Fruit fly (Drosophila melanogaster): Measurements from ENCODE around the gene CheB38b.

The CheB38b gene

dm6 chr2L:20829309-20829708 lies 12.2 kb upstream of the CheB38b start, which contains the start of gene CG31673:
CG31673 (plus strand) TSS chr2L:20829609.
- TF ChIP-seq CTCF (optimal IDR thresholded peaks at IDR 0.05) (no peak), CG8478 (optimal IDR thresholded peaks at IDR 0.05) (no peak)

- TF ChIP-seq CG8478 (optimal IDR thresholded peaks at IDR 0.05) = no peak
- TF ChIP-seq CTCF (optimal IDR thresholded peaks at IDR 0.05) = no peak
Measured at dm6 chr2L:20828701-20829100, 11.6 kb upstream of the CheB38b start.

DNA sequence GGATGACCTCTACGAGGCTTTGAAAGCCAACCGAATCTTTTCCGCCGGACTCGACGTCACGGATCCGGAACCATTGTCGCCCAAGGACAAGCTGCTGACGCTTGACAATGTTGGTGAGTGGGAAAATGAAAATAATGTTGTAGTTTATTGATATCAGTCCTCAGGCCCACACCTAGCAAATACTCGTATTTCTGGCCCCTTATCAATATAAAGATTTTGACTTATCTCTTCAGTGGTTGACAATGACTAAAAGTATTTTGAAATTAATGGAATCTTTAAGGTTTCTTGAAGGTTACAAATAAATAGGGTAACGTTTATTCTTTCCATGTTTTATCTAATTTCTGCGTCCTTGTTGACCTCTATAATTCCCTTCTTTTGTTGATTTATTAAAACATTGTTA lies 10.0 kb upstream of the CheB38b start:
- TF ChIP-seq CG8478 (optimal IDR thresholded peaks at IDR 0.05) (no peak), CTCF (optimal IDR thresholded peaks at IDR 0.05) (no peak)

dm6 chr2L:20826226-20826625 lies 9.2 kb upstream of the CheB38b start:
- TF ChIP-seq CTCF (optimal IDR thresholded peaks at IDR 0.05) = peak; percentile 77 to 86
- no peak for TF ChIP-seq CG8478 (optimal IDR thresholded peaks at IDR 0.05)

- TF ChIP-seq CTCF (optimal IDR thresholded peaks at IDR 0.05) = no peak
Measured at dm6 chr2L:20825265-20825664, 8.2 kb upstream of the CheB38b start.

dm6 chr2L:20824136-20824789 lies 7.2 kb upstream of the CheB38b start:
- TF ChIP-seq CG8478 (optimal IDR thresholded peaks at IDR 0.05) (no peak), CTCF (optimal IDR thresholded peaks at IDR 0.05) (no peak)

- TF ChIP-seq CG8478 (optimal IDR thresholded peaks at IDR 0.05) (no peak), CTCF (optimal IDR thresholded peaks at IDR 0.05) (peak in 1 of 2 experiments; percentile 9)
Measured at dm6 chr2L:20823196-20824105, 6.4 kb upstream of the CheB38b start.

DNA sequence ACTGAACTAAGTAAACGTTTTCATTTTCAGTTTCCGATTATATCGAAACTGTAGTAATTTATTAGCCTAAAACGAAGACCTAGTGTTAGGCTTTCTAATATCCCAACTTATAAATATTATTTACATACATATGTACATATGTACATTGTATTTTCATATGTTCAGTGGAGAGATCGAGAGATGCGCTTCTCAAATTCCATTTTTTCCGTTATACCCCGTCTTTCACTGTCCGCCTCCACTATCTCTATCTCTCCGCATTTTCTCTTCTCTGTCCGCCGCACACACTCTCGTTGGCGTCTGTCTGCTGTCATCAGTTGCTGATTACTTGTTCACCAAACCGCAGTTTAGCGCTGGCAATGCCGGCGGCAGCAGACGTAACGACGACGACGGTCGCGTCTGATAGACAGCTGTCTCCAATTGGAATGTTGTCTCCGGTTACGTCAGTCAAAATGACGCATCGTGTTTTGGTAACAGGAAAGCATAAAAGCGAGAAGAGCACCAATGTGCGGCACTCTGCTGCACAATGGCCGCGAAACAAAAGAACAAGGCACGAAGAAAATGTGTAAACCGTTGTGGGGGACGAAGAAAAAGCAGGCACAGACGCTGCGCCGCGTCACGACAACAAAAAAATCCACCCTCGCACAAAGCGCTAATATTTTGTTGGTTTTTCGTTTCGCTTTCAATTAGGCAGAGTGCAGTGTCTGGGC lies 5.6 kb upstream of the CheB38b start, which contains the start of gene CG9331:
Gene CG9331, plus strand, starts transcription at position 340 of the 707 bp plus-strand sequence.
- TF ChIP-seq CTCF (optimal IDR thresholded peaks at IDR 0.05) = peak in 1 of 2 experiments; percentile 20
- no peak for TF ChIP-seq CG8478 (optimal IDR thresholded peaks at IDR 0.05)

dm6 chr2L:20822025-20822371 lies 4.9 kb upstream of the CheB38b start:
- TF ChIP-seq CG8478 (optimal IDR thresholded peaks at IDR 0.05) = no peak
- peak in 1 of 2 experiments; percentile 0 for TF ChIP-seq CTCF (optimal IDR thresholded peaks at IDR 0.05)

dm6 chr2L:20821249-20822024 lies 4.4 kb upstream of the CheB38b start:
- TF ChIP-seq CG8478 (optimal IDR thresholded peaks at IDR 0.05) (no peak), CTCF (optimal IDR thresholded peaks at IDR 0.05) (no peak)

- no peak for TF ChIP-seq CTCF (optimal IDR thresholded peaks at IDR 0.05)
- TF ChIP-seq CG8478 (optimal IDR thresholded peaks at IDR 0.05) = no peak
Measured at dm6 chr2L:20820767-20821166, 3.7 kb upstream of the CheB38b start, which contains the start of gene CheB38c. CheB38c (minus strand) TSS chr2L:20820867.

DNA sequence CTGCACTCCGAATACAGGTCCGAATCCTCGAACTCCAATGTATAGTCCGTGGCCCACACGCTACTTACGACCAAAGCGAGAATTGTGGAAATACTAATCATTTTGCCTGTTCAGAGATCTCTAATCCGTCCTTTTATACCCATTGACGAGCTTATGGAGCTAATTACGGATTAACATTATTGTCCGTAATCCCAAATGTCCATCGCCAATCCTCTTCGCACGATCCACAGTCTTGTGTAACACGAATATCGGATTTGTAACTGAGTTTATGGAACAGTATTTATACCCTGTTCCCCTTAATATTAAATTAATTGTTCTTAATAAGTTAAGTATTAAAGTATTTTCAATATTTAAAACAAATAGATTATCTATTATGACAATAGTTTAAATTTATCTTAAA lies 1.4 kb upstream of the CheB38b start, which contains the start of gene CheB38a:
Gene CheB38a, minus strand, starts transcription at position 101 of the 400 bp plus-strand sequence.
- TF ChIP-seq CG8478 (optimal IDR thresholded peaks at IDR 0.05) (no peak), CTCF (optimal IDR thresholded peaks at IDR 0.05) (no peak)

DNA sequence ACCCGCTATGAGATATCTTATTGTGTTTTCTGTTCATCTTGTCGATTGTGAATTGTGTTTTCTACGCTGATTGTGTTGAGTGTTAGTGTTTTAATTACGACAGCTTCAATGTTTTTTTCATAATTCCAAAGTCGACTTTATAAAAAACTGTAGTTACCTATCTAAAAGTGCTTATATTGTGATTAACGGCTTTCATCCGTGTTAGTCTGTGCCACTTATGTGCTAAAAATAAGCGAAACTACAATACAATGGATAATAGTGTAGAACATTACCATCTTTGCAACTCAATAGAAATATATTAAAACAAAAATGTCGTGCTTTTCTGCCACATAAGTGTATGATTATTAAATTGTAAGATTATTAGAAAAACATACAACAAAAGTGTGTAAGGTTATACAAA lies 930 bp downstream of the CheB38b start, which contains the start of gene CG33322:
Gene CG33322, minus strand, starts transcription at position 101 of the 400 bp plus-strand sequence.
- TF ChIP-seq CG8478 (optimal IDR thresholded peaks at IDR 0.05) (no peak), CTCF (optimal IDR thresholded peaks at IDR 0.05) (no peak)
